Fruit fly (Drosophila melanogaster): Measurements from ENCODE around the gene CG11977.

CG11977 gene

dm6 chr3R:9038652-9039051, 41.2 kb downstream of the CG11977 start, which contains the start of gene hyx (continued):
- TF ChIP-seq Pdp1 (GFP tag; optimal IDR thresholded peaks at IDR 0.05) (peak in 1 of 2 experiments; percentile 41), Aef1 (GFP tag; IDR thresholded peaks at IDR 0.05) (no peak), CG17385 (GFP tag; optimal IDR thresholded peaks at IDR 0.05) (peak; percentile 38), CG11456 (GFP tag; IDR thresholded peaks at IDR 0.05) (peak; percentile 40; the same call in 2 of the 3 replicates), pb (GFP tag; optimal IDR thresholded peaks at IDR 0.05) (no peak), CG5180 (GFP tag; optimal IDR thresholded peaks at IDR 0.05) (no peak), sna (GFP tag; IDR thresholded peaks at IDR 0.05; ENCODE audit: partially characterized antibody) (peak; percentile 85), her (GFP tag; optimal IDR thresholded peaks at IDR 0.05) (peak; percentile 18), CG10267 (tag; optimal IDR thresholded peaks at IDR 0.05) (peak; percentile 53), CG6272 (GFP tag; IDR thresholded peaks at IDR 0.05) (no peak), wdn (GFP tag; IDR thresholded peaks at IDR 0.05) (no peak), Usf (GFP tag; optimal IDR thresholded peaks at IDR 0.05) (no peak), zfh1 (GFP tag; IDR thresholded peaks at IDR 0.05) (no peak), ase (GFP tag; IDR thresholded peaks at IDR 0.05) (0 out of 3 replicates have a peak, but pooled peaks have one; percentile 23), CG6254 (GFP tag; optimal IDR thresholded peaks at IDR 0.05) (no peak), CG12155 (GFP tag; optimal IDR thresholded peaks at IDR 0.05) (peak; percentile 87), dmrt99B (tag; optimal IDR thresholded peaks at IDR 0.05) (no peak), CG2712 (tag; optimal IDR thresholded peaks at IDR 0.05) (peak; percentile 59), peb (GFP tag; IDR thresholded peaks at IDR 0.05) (no peak), CG12769 (tag; optimal IDR thresholded peaks at IDR 0.05) (peak; percentile 61), Ravus (GFP tag; IDR thresholded peaks at IDR 0.05) (no peak), Xbp1 (GFP tag; optimal IDR thresholded peaks at IDR 0.05) (peak; percentile 47), zen (tag; optimal IDR thresholded peaks at IDR 0.05) (no peak), so (GFP tag; IDR thresholded peaks at IDR 0.05) (no peak), bcd (GFP tag; optimal IDR thresholded peaks at IDR 0.05) (peak; percentile 43), CG8359 (GFP tag; optimal IDR thresholded peaks at IDR 0.05; ENCODE audit: borderline replicate concordance) (no peak), h (optimal IDR thresholded peaks at IDR 0.05) (no peak), Oli (tag; optimal IDR thresholded peaks at IDR 0.05) (no peak), fd102C (GFP tag; optimal IDR thresholded peaks at IDR 0.05) (peak; percentile 7), CG15696 (tag; optimal IDR thresholded peaks at IDR 0.05) (peak; percentile 3), MBD-R2 (GFP tag; IDR thresholded peaks at IDR 0.05) (peak; percentile 69), CG5953 (GFP tag; IDR thresholded peaks at IDR 0.05) (no peak), Mad (GFP tag; optimal IDR thresholded peaks at IDR 0.05) (no peak), slou (GFP tag; optimal IDR thresholded peaks at IDR 0.05) (no peak), CG11093 (GFP tag; IDR thresholded peaks at IDR 0.05) (no peak), CG12299 (tag; optimal IDR thresholded peaks at IDR 0.05) (no peak), Nf-YC (tag; optimal IDR thresholded peaks at IDR 0.05) (peak; percentile 48), Bteb2 (GFP tag; optimal IDR thresholded peaks at IDR 0.05) (peak; percentile 41), Rx (GFP tag; IDR thresholded peaks at IDR 0.05) (no peak), CG12391 (tag; optimal IDR thresholded peaks at IDR 0.05) (peak; percentile 67), CG9797 (GFP tag; optimal IDR thresholded peaks at IDR 0.05) (no peak), CG11504 (tag; optimal IDR thresholded peaks at IDR 0.05) (no peak), CG17612 (GFP tag; IDR thresholded peaks at IDR 0.05) (no peak), H15 (GFP tag; IDR thresholded peaks at IDR 0.05) (no peak), Atf-2 (GFP tag; optimal IDR thresholded peaks at IDR 0.05) (no peak), CG12744 (GFP tag; optimal IDR thresholded peaks at IDR 0.05) (no peak), BEAF-32 (GFP tag; optimal IDR thresholded peaks at IDR 0.05) (peak; percentile 77), CG11560 (tag; IDR thresholded peaks at IDR 0.05) (no peak), CG34422 (GFP tag; IDR thresholded peaks at IDR 0.05) (peak; percentile 65; the same call in 2 of the 3 replicates), CG12104 (GFP tag; optimal IDR thresholded peaks at IDR 0.05) (no peak), CG2129 (GFP tag; IDR thresholded peaks at IDR 0.05; ENCODE audit: partially characterized antibody) (peak; percentile 82), CG9876 (GFP tag; optimal IDR thresholded peaks at IDR 0.05) (no peak)
